Fruit fly (Drosophila melanogaster) whole organism, embryonic: ENCODE data around the gene CG13315.

ENCODE experiments used
- ATbp ChIP-seq: fragments of 200-800 bp; sonication (Bioruptor generic); optimal IDR thresholded peaks from 2 replicates; lab custom pipeline; 2017; ENCODE audit warnings: missing biosample characterization, mild to moderate bottlenecking, missing genetic modification characterization, missing genetic modification reagents
- Abd-B ChIP-seq: fragments of 200-800 bp; sonication (Bioruptor generic); optimal IDR thresholded peaks from 2 replicates; lab custom pipeline; 2018; ENCODE audit warnings: missing biosample characterization, mild to moderate bottlenecking, missing genetic modification characterization, moderate library complexity
- Bteb2 ChIP-seq: fragments of 200-800 bp; sonication (Bioruptor generic); optimal IDR thresholded peaks from 2 replicates; lab custom pipeline; 2016; ENCODE audit warnings: missing biosample characterization, missing genetic modification characterization
- CG10147 ChIP-seq: fragments of 200-800 bp; sonication (Bioruptor generic); optimal IDR thresholded peaks from 2 replicates; lab custom pipeline; 2019; ENCODE audit warnings: missing biosample characterization, mild to moderate bottlenecking, missing genetic modification characterization, moderate library complexity
- CG10979 ChIP-seq: fragments of 200-800 bp; sonication (Bioruptor generic); optimal IDR thresholded peaks from 2 replicates; lab custom pipeline; 2018; ENCODE audit warnings: missing biosample characterization, mild to moderate bottlenecking, missing genetic modification characterization, moderate library complexity
- CG12236 ChIP-seq: fragments of 200-800 bp; sonication (Bioruptor generic); optimal IDR thresholded peaks from 2 replicates; lab custom pipeline; 2016; ENCODE audit warnings: missing biosample characterization, missing genetic modification characterization
- CG14014 ChIP-seq: fragments of 200-800 bp; sonication (Bioruptor generic); IDR thresholded peaks from 2 replicates; pipeline ENCODE4 v1.3.6; 2022; ENCODE audit warnings: missing biosample characterization, missing genetic modification characterization
- CG16813 ChIP-seq: fragments of 200-800 bp; sonication (Bioruptor generic); IDR thresholded peaks from 3 replicates; pipeline ENCODE4 v1.3.6; 2022; ENCODE audit warnings: missing biosample characterization, missing genetic modification characterization; ENCODE audit not compliant: partially characterized antibody
- CG17359 ChIP-seq: fragments of 200-800 bp; sonication (Bioruptor generic); optimal IDR thresholded peaks from 3 replicates; lab custom pipeline; 2018; ENCODE audit warnings: missing biosample characterization, mild to moderate bottlenecking, missing genetic modification characterization, moderate library complexity
- CG30431 ChIP-seq: fragments of 200-800 bp; sonication (Bioruptor generic); optimal IDR thresholded peaks from 2 replicates; lab custom pipeline; 2017; ENCODE audit warnings: missing biosample characterization, missing genetic modification characterization
- CG31224 ChIP-seq: fragments of 200-800 bp; sonication (Bioruptor generic); IDR thresholded peaks from 2 replicates; pipeline ENCODE4 v1.3.6; 2022; ENCODE audit warnings: missing biosample characterization, missing genetic modification characterization
- CG3163 ChIP-seq: fragments of 200-800 bp; sonication (Bioruptor generic); optimal IDR thresholded peaks from 3 replicates; lab custom pipeline; 2016; ENCODE audit warnings: missing biosample characterization, missing genetic modification characterization
- CG34376 ChIP-seq: fragments of 200-800 bp; sonication (Bioruptor generic); optimal IDR thresholded peaks from 2 replicates; lab custom pipeline; 2018; ENCODE audit warnings: missing biosample characterization, mild to moderate bottlenecking, missing genetic modification characterization
- CG4707 ChIP-seq: fragments of 200-800 bp; sonication (Bioruptor generic); optimal IDR thresholded peaks from 2 replicates; lab custom pipeline; 2018; ENCODE audit warnings: missing biosample characterization, mild to moderate bottlenecking, missing genetic modification characterization, moderate library complexity
- CG6813 ChIP-seq: fragments of 200-800 bp; sonication (Bioruptor generic); optimal IDR thresholded peaks from 2 replicates; lab custom pipeline; 2017; ENCODE audit warnings: missing biosample characterization, missing genetic modification characterization, mild to moderate bottlenecking, moderate library complexity, missing genetic modification reagents
- CG6854 ChIP-seq: fragments of 200-800 bp; sonication (Bioruptor generic); optimal IDR thresholded peaks from 3 replicates; lab custom pipeline; 2017; ENCODE audit warnings: missing biosample characterization, mild to moderate bottlenecking, missing genetic modification characterization
- CG9215 ChIP-seq: fragments of 200-800 bp; sonication (Bioruptor generic); IDR thresholded peaks from 2 replicates; pipeline ENCODE4 v1.3.6; 2022; ENCODE audit warnings: missing biosample characterization, missing genetic modification characterization
- CG9609 ChIP-seq: fragments of 200-800 bp; sonication (Bioruptor generic); optimal IDR thresholded peaks from 3 replicates; lab custom pipeline; 2016; ENCODE audit warnings: missing biosample characterization, missing genetic modification characterization
- CG9932 ChIP-seq: fragments of 200-800 bp; sonication (Bioruptor generic); IDR thresholded peaks from 2 replicates; pipeline ENCODE4 v1.3.6; 2022; ENCODE audit warnings: missing biosample characterization, missing genetic modification characterization
- CkIIα-i1 ChIP-seq: fragments of 200-800 bp; sonication (Bioruptor generic); IDR thresholded peaks from 2 replicates; pipeline ENCODE4 v1.3.6; 2022; ENCODE audit warnings: missing biosample characterization, missing genetic modification characterization
- Deaf1 ChIP-seq: fragments of 200-800 bp; optimal IDR thresholded peaks from 3 replicates; lab custom pipeline; 2019; ENCODE audit warnings: missing biosample characterization, mild to moderate bottlenecking, missing genetic modification characterization, moderate library complexity
- Dip3 ChIP-seq: fragments of 200-800 bp; sonication (Bioruptor generic); optimal IDR thresholded peaks from 3 replicates; lab custom pipeline; 2016; ENCODE audit warnings: missing biosample characterization, missing genetic modification characterization
- Doc3 ChIP-seq: fragments of 200-800 bp; sonication (Bioruptor generic); IDR thresholded peaks from 3 replicates; pipeline ENCODE4 v1.3.6; 2022; ENCODE audit warnings: missing biosample characterization, missing genetic modification characterization; ENCODE audit not compliant: partially characterized antibody
- E2f2 ChIP-seq: fragments of 200-800 bp; sonication (Bioruptor generic); IDR thresholded peaks from 2 replicates; pipeline ENCODE4 v1.3.6; 2022; ENCODE audit warnings: missing biosample characterization, missing genetic modification characterization
- Ets97D ChIP-seq: fragments of 200-800 bp; sonication (Bioruptor generic); optimal IDR thresholded peaks from 3 replicates; lab custom pipeline; 2016; ENCODE audit warnings: missing biosample characterization, missing genetic modification characterization
- HHEX ChIP-seq: fragments of 200-800 bp; sonication (Bioruptor generic); optimal IDR thresholded peaks from 3 replicates; lab custom pipeline; 2017; ENCODE audit warnings: missing biosample characterization, mild to moderate bottlenecking, missing genetic modification characterization, missing genetic modification reagents
- HLH54F ChIP-seq: fragments of 200-800 bp; sonication (Bioruptor generic); optimal IDR thresholded peaks from 3 replicates; lab custom pipeline; 2016; ENCODE audit warnings: missing biosample characterization, missing genetic modification characterization
- Hr39 ChIP-seq: fragments of >200 bp; optimal IDR thresholded peaks from 2 replicates; lab custom pipeline; 2017
- Lim3 ChIP-seq: fragments of 200-800 bp; sonication (Bioruptor generic); IDR thresholded peaks from 2 replicates; pipeline ENCODE4 v1.3.6; 2022; ENCODE audit warnings: missing biosample characterization, missing genetic modification characterization
- Side ChIP-seq: fragments of 200-800 bp; sonication (Bioruptor generic); optimal IDR thresholded peaks from 2 replicates; lab custom pipeline; 2016; ENCODE audit warnings: missing biosample characterization, missing genetic modification characterization
- YL-1 ChIP-seq: fragments of 200-800 bp; sonication (Bioruptor generic); optimal IDR thresholded peaks from 3 replicates; lab custom pipeline; 2017; ENCODE audit warnings: missing biosample characterization, mild to moderate bottlenecking, missing genetic modification characterization
- chn ChIP-seq: fragments of 200-800 bp; sonication (Bioruptor generic); optimal IDR thresholded peaks from 2 replicates; lab custom pipeline; 2016; ENCODE audit warnings: missing biosample characterization, missing genetic modification characterization
- crp ChIP-seq, 2 experiments: fragments of 200-800 bp; sonication (Bioruptor generic); optimal IDR thresholded peaks; 2 replicates in 1 of 2; 3 replicates in 1 of 2; lab custom pipeline; 2017; ENCODE audit warnings: missing biosample characterization in 2 of 2, missing genetic modification characterization in 2 of 2, mild to moderate bottlenecking in 1 of 2, moderate library complexity in 1 of 2
- emc ChIP-seq: fragments of 200-800 bp; sonication (Bioruptor generic); optimal IDR thresholded peaks from 2 replicates; lab custom pipeline; 2016; ENCODE audit warnings: missing biosample characterization, missing genetic modification characterization
- exex ChIP-seq: fragments of 200-800 bp; sonication (Bioruptor generic); optimal IDR thresholded peaks from 4 replicates; lab custom pipeline; 2018; ENCODE audit warnings: missing biosample characterization, mild to moderate bottlenecking, missing genetic modification characterization, moderate library complexity
- fd3F ChIP-seq: fragments of 200-800 bp; sonication (Bioruptor generic); optimal IDR thresholded peaks from 2 replicates; lab custom pipeline; 2018; ENCODE audit warnings: missing biosample characterization, mild to moderate bottlenecking, missing genetic modification characterization, moderate library complexity
- lmd ChIP-seq: fragments of 200-800 bp; sonication (Bioruptor generic); IDR thresholded peaks from 2 replicates; pipeline ENCODE4 v1.3.6; 2022; ENCODE audit warnings: missing biosample characterization, missing genetic modification characterization
- maf-S ChIP-seq: fragments of 200-800 bp; sonication (Bioruptor generic); optimal IDR thresholded peaks from 2 replicates; lab custom pipeline; 2016; ENCODE audit warnings: missing biosample characterization, missing genetic modification characterization
- nom ChIP-seq: fragments of 200-800 bp; sonication (Bioruptor generic); optimal IDR thresholded peaks from 2 replicates; lab custom pipeline; 2017; ENCODE audit warnings: missing biosample characterization, missing genetic modification characterization, mild to moderate bottlenecking, moderate library complexity, missing genetic modification reagents
- oc ChIP-seq: fragments of 200-800 bp; sonication (Bioruptor generic); optimal IDR thresholded peaks from 2 replicates; lab custom pipeline; 2018; ENCODE audit warnings: missing biosample characterization, mild to moderate bottlenecking, missing genetic modification characterization, moderate library complexity
- pb ChIP-seq: fragments of 200-800 bp; sonication (Bioruptor generic); optimal IDR thresholded peaks from 3 replicates; lab custom pipeline; 2016; ENCODE audit warnings: missing biosample characterization, missing genetic modification characterization
- peb ChIP-seq: fragments of 200-800 bp; sonication (Bioruptor generic); IDR thresholded peaks from 2 replicates; pipeline ENCODE4 v1.3.6; 2022; ENCODE audit warnings: missing biosample characterization, missing genetic modification characterization
- phol ChIP-seq: fragments of 200-800 bp; sonication (Bioruptor generic); optimal IDR thresholded peaks from 3 replicates; lab custom pipeline; 2018; ENCODE audit warnings: missing biosample characterization, mild to moderate bottlenecking, missing genetic modification characterization, moderate library complexity
- prd ChIP-seq, 3 experiments: fragments of >200 bp in 2 of 3; fragments of 200-800 bp in 1 of 3; sonication (Bioruptor generic) in 1 of 3; optimal IDR thresholded peaks in 2 of 3; IDR thresholded peaks in 1 of 3; 2 replicates in 2 of 3; 3 replicates in 1 of 3; pipeline versions ENCODE4 v1.3.6 to Lab custom; 2017 to 2022; ENCODE audit warnings: missing biosample characterization in 1 of 3, missing genetic modification characterization in 1 of 3
- scrt ChIP-seq: fragments of 200-800 bp; sonication (Bioruptor generic); optimal IDR thresholded peaks from 2 replicates; lab custom pipeline; 2018; ENCODE audit warnings: missing biosample characterization, mild to moderate bottlenecking, missing genetic modification characterization, moderate library complexity
- slou ChIP-seq: fragments of 200-800 bp; sonication (Bioruptor generic); optimal IDR thresholded peaks from 3 replicates; lab custom pipeline; 2016; ENCODE audit warnings: missing biosample characterization, missing genetic modification characterization
- trem ChIP-seq: fragments of 200-800 bp; optimal IDR thresholded peaks from 3 replicates; lab custom pipeline; 2019; ENCODE audit warnings: missing biosample characterization, mild to moderate bottlenecking, missing genetic modification characterization, moderate library complexity
- usp ChIP-seq: fragments of >200 bp; optimal IDR thresholded peaks from 2 replicates; lab custom pipeline; 2017; ENCODE audit warnings: missing biosample characterization, missing genetic modification characterization

CG13315 gene

DNA sequence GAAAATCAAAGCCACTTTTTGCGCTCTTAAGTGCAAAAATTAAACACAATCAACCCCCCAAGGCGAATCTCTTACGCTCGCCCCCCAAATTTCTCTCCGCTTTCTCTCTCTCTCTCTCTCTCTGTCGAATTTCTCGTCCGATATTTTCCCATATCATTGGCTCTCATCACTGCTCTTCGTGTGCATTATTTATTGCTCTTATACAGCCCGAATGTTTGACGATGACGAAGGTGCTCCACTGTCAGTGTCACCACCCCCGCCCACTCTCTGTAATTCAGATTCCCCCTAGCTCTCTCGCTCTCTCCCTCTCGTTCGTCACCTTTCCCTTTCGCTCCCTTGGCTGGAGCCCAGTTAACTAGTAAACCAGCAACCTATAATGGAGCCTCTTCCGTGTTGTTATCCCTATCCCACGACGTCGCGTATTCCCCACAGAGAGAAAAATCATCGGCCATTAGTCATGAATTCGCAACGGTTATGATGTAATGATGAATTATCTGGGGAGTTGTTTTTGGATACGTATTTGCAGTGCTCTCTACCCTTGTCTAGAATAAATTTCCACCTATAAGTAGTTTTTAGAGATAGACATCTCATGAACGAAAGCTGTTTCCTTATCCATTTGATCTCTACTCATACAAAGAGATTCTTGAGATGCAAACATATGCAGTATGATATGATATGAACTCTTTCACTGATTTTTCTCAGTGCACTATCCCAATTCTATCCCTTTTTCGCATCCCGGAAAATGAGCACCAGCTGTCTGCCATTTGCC is 31.2 kb downstream of the CG13315 start (continued):
- TF ChIP-seq nom (GFP tag; lab: Kevin White, UChicago) (no peak), Deaf1 (tag; lab: Kevin White, UChicago) (peak; percentile 83), Doc3 (GFP tag; lab: Robert Waterston, UW) (no peak), usp (GFP tag; lab: Kevin White, UChicago) (no peak), CG9215 (GFP tag; lab: Robert Waterston, UW) (peak; percentile 23; the same call in 1 of the 2 replicates), Bteb2 (GFP tag; lab: Kevin White, UChicago) (peak; percentile 47), CG34376 (GFP tag; lab: Kevin White, UChicago) (peak; percentile 17), Hr39 (lab: Kevin White, UChicago) (no peak), CG3163 (GFP tag; lab: Kevin White, UChicago) (peak; percentile 67), HLH54F (GFP tag; lab: Kevin White, UChicago) (peak; percentile 65), CG16813 (no peak), lmd (GFP tag; lab: Robert Waterston, UW) (peak; percentile 46), CG10979 (peak; percentile 54), CG31224 (GFP tag; lab: Robert Waterston, UW) (0 out of 2 replicates have a peak, but pooled peaks have one; percentile 15), slou (GFP tag; lab: Kevin White, UChicago) (peak; percentile 8), E2f2 (GFP tag; lab: Robert Waterston, UW) (no peak), trem (tag; lab: Kevin White, UChicago) (no peak), CG14014 (GFP tag; lab: Robert Waterston, UW) (peak; percentile 52; the same call in 1 of the 2 replicates), chn (peak; percentile 34), Ets97D (GFP tag; lab: Kevin White, UChicago) (peak; percentile 23), Side (GFP tag; lab: Kevin White, UChicago) (peak; percentile 53), CG12236 (peak; percentile 4), CG6813 (GFP tag; lab: Kevin White, UChicago) (peak; percentile 22), Abd-B (GFP tag; lab: Kevin White, UChicago) (peak; percentile 15), CG6854 (GFP tag; lab: Kevin White, UChicago) (no peak), CG9609 (GFP tag; lab: Kevin White, UChicago) (peak; percentile 20), pb (GFP tag; lab: Kevin White, UChicago) (peak; percentile 46), Lim3 (no peak), peb (GFP tag; lab: Robert Waterston, UW) (no peak), YL-1 (GFP tag; lab: Kevin White, UChicago) (no peak), ATbp (GFP tag; lab: Kevin White, UChicago) (peak; percentile 24), CkIIα-i1 (GFP tag; lab: Robert Waterston, UW) (no peak), emc (GFP tag; lab: Kevin White, UChicago) (peak; percentile 48), scrt (GFP tag; lab: Kevin White, UChicago) (peak; percentile 18), CG4707 (GFP tag; lab: Kevin White, UChicago) (no peak), prd (optimal IDR thresholded peaks at IDR 0.05; lab: Kevin White, UChicago) (no peak), prd (GFP tag; IDR thresholded peaks at IDR 0.05; lab: Robert Waterston, UW) (peak; percentile 48; the same call in 1 of the 3 replicates), CG10147 (GFP tag; lab: Kevin White, UChicago) (peak; percentile 44), maf-S (GFP tag; lab: Kevin White, UChicago) (peak; percentile 20), HHEX (GFP tag; lab: Kevin White, UChicago) (peak; percentile 67), crp (GFP tag; optimal IDR thresholded peaks at IDR 0.05; lab: Kevin White, UChicago) (no peak), fd3F (peak; percentile 13), exex (no peak), phol (peak; percentile 70), CG17359 (tag; lab: Kevin White, UChicago) (peak; percentile 44), Dip3 (GFP tag; lab: Kevin White, UChicago) (peak; percentile 14), CG30431 (peak; percentile 15), oc (tag; lab: Kevin White, UChicago) (no peak), CG9932 (GFP tag; lab: Robert Waterston, UW) (no peak; the same call in 1 of the 2 replicates)
